Worm (Caenorhabditis elegans) whole organism, L2 larva: ENCODE data around the gene D1014.4.

Experiments used
- Y55F3AM.14 ChIP-seq: fragments of 200-800 bp; sonication (Bioruptor generic); optimal IDR thresholded peaks from 2 replicates; lab custom pipeline; 2018; ENCODE audit warnings: mild to moderate bottlenecking, missing genetic modification characterization, missing compliant biosample characterization
- aly-2 ChIP-seq: fragments of 150-350 bp; optimal IDR thresholded peaks from 2 replicates; lab custom pipeline; 2014; ENCODE audit warnings: missing biosample characterization, missing genetic modification characterization
- dmd-4 ChIP-seq: sonication (generic microtip); optimal IDR thresholded peaks from 2 replicates; lab custom pipeline; 2017; ENCODE audit warnings: missing biosample characterization, missing genetic modification characterization
- egl-27 ChIP-seq: sonication (generic microtip); optimal IDR thresholded peaks from 3 replicates; lab custom pipeline; 2017; ENCODE audit warnings: missing biosample characterization, missing genetic modification reagents, missing genetic modification characterization
- nhr-129 ChIP-seq: fragments of 150-350 bp; optimal IDR thresholded peaks from 2 replicates; lab custom pipeline; 2014; ENCODE audit warnings: missing biosample characterization, missing genetic modification characterization
- unc-62 ChIP-seq: fragments of 150-350 bp; optimal IDR thresholded peaks from 2 replicates; lab custom pipeline; 2014; ENCODE audit warnings: missing biosample characterization, missing genetic modification reagents, missing genetic modification characterization
- zag-1 ChIP-seq: fragments of 150-350 bp; optimal IDR thresholded peaks from 2 replicates; lab custom pipeline; 2014; ENCODE audit warnings: missing biosample characterization, missing genetic modification characterization
- ztf-11 ChIP-seq: sonication (generic microtip); optimal IDR thresholded peaks from 2 replicates; lab custom pipeline; 2017; ENCODE audit warnings: missing biosample characterization, missing genetic modification characterization

- TF ChIP-seq nhr-129 = no peak
- no peak for TF ChIP-seq unc-62
- no peak for TF ChIP-seq dmd-4 (tag; lab: Kevin White, UChicago)
- TF ChIP-seq egl-27 (tag; lab: Kevin White, UChicago) = no peak
- TF ChIP-seq aly-2 (tag; lab: Kevin White, UChicago) = no peak
- no peak for TF ChIP-seq zag-1 (tag; lab: Kevin White, UChicago)
- no peak for TF ChIP-seq ztf-11
- no peak for TF ChIP-seq Y55F3AM.14 (GFP tag; lab: Kevin White, UChicago)
These were observed 12.2 kb upstream of the D1014.4 start, which contains the start of gene D1014.6 for ce11 chrV:8120868-8121267.
